Fruit fly (Drosophila melanogaster): ENCODE measurements around the gene CG42467.

The CG42467 gene

dm6 chr2L:3705438-3705921, 4.4 kb downstream of the CG42467 start, which contains the start of gene CG31778 (continued):
- TF ChIP-seq danr (GFP tag; IDR thresholded peaks at IDR 0.05) (peak; percentile 22; the same call in 1 of the 2 replicates), Awh (GFP tag; IDR thresholded peaks at IDR 0.05) (no peak), CG6813 (GFP tag; optimal IDR thresholded peaks at IDR 0.05) (no peak), lbe (GFP tag; optimal IDR thresholded peaks at IDR 0.05) (peak; percentile 84), H2.0 (GFP tag; IDR thresholded peaks at IDR 0.05) (0 out of 2 replicates have a peak, but pooled peaks have one; percentile 19), corto (GFP tag; optimal IDR thresholded peaks at IDR 0.05) (peak; percentile 49), CG1024 (GFP tag; IDR thresholded peaks at IDR 0.05) (no peak)

- TF ChIP-seq CG17328 (GFP tag; IDR thresholded peaks at IDR 0.05) (no peak), CG9727 (GFP tag; optimal IDR thresholded peaks at IDR 0.05) (no peak), Optix (GFP tag; IDR thresholded peaks at IDR 0.05) (no peak), danr (GFP tag; IDR thresholded peaks at IDR 0.05) (no peak), CG1792 (GFP tag; optimal IDR thresholded peaks at IDR 0.05) (no peak), Adf1 (GFP tag; IDR thresholded peaks at IDR 0.05) (no peak), D19B (GFP tag; optimal IDR thresholded peaks at IDR 0.05) (no peak), vnd (GFP tag; IDR thresholded peaks at IDR 0.05; ENCODE audit: partially characterized antibody) (0 out of 3 replicates have a peak, but pooled peaks have one; percentile 8), Deaf1 (tag; optimal IDR thresholded peaks at IDR 0.05) (peak; percentile 34), CG9215 (GFP tag; IDR thresholded peaks at IDR 0.05) (no peak)
Observed at dm6 chr2L:3706963-3707362, 5.9 kb downstream of the CG42467 start, which contains the start of gene CG31777. TSS of gene CG31777 (minus strand) at chr2L:3707063.

dm6 chr2L:3711665-3712064, 10.6 kb downstream of the CG42467 start, which contains the start of gene cutlet:
TSS of gene cutlet (minus strand) at chr2L:3711748.
- TF ChIP-seq sd (tag; optimal IDR thresholded peaks at IDR 0.05): peak; percentile 74
- no peak for TF ChIP-seq CG14860 (GFP tag; IDR thresholded peaks at IDR 0.05; ENCODE audit: partially characterized antibody)
- peak; percentile 75 for TF ChIP-seq CG17385 (GFP tag; optimal IDR thresholded peaks at IDR 0.05)
- no peak for TF ChIP-seq CG2199 (GFP tag; IDR thresholded peaks at IDR 0.05)
- peak; percentile 6 for TF ChIP-seq CG4617 (GFP tag; optimal IDR thresholded peaks at IDR 0.05; ENCODE audit: borderline replicate concordance)
- TF ChIP-seq Sry-δ (GFP tag; optimal IDR thresholded peaks at IDR 0.05): no peak
- TF ChIP-seq HmgZ (tag; optimal IDR thresholded peaks at IDR 0.05): peak; percentile 6
- peak; percentile 48 for TF ChIP-seq BEAF-32 (GFP tag; optimal IDR thresholded peaks at IDR 0.05)
- peak; percentile 16 for TF ChIP-seq Nf-YC (tag; optimal IDR thresholded peaks at IDR 0.05)
- TF ChIP-seq vvl (GFP tag; IDR thresholded peaks at IDR 0.05): 0 out of 2 replicates have a peak, but pooled peaks have one; percentile 23
- peak; percentile 81 to 97 for TF ChIP-seq crp (GFP tag; optimal IDR thresholded peaks at IDR 0.05)
- TF ChIP-seq gfzf (GFP tag; optimal IDR thresholded peaks at IDR 0.05): peak; percentile 25
- TF ChIP-seq sens (GFP tag): peak; percentile 63
- TF ChIP-seq CG10267 (tag; optimal IDR thresholded peaks at IDR 0.05): peak; percentile 6
- no peak for TF ChIP-seq dysf (GFP tag; IDR thresholded peaks at IDR 0.05)
- TF ChIP-seq Ets97D (GFP tag; optimal IDR thresholded peaks at IDR 0.05): peak; percentile 7
- TF ChIP-seq CG4820 (GFP tag; optimal IDR thresholded peaks at IDR 0.05): no peak
- peak; percentile 52; the same call in 1 of the 2 replicates for TF ChIP-seq CG13287 (GFP tag; IDR thresholded peaks at IDR 0.05; ENCODE audit: partially characterized antibody)
- TF ChIP-seq CG2116 (GFP tag; optimal IDR thresholded peaks at IDR 0.05): peak; percentile 3
- peak; percentile 5 for TF ChIP-seq Lhr (GFP tag; optimal IDR thresholded peaks at IDR 0.05)
- TF ChIP-seq stwl (tag; optimal IDR thresholded peaks at IDR 0.05): peak; percentile 59
- no peak for TF ChIP-seq otp (GFP tag; IDR thresholded peaks at IDR 0.05)
- TF ChIP-seq kni (GFP tag; optimal IDR thresholded peaks at IDR 0.05): no peak
- peak; percentile 99 for TF ChIP-seq phol (tag; optimal IDR thresholded peaks at IDR 0.05)
- peak; percentile 44 for TF ChIP-seq Sox100B (GFP tag; optimal IDR thresholded peaks at IDR 0.05)
- TF ChIP-seq dpn (GFP tag; optimal IDR thresholded peaks at IDR 0.05): no peak
- TF ChIP-seq tin (GFP tag; optimal IDR thresholded peaks at IDR 0.05): no peak
- TF ChIP-seq HLH54F (GFP tag; optimal IDR thresholded peaks at IDR 0.05): no peak
- TF ChIP-seq CG18011 (GFP tag; optimal IDR thresholded peaks at IDR 0.05): peak; percentile 97
- TF ChIP-seq scrt (GFP tag; optimal IDR thresholded peaks at IDR 0.05): no peak
- TF ChIP-seq Meics (GFP tag; optimal IDR thresholded peaks at IDR 0.05): peak; percentile 40
- TF ChIP-seq Awh (GFP tag; IDR thresholded peaks at IDR 0.05): no peak

All from whole organism, embryonic.